Worm (Caenorhabditis elegans) whole organism, midembryonic: ENCODE results near the gene ZK353.4.

Source experiments
- T22C8.4 ChIP-seq: fragments of 200-800 bp; sonication (Bioruptor generic); IDR thresholded peaks from 2 replicates; pipeline ENCODE4 v1.3.6; 2022; ENCODE audit warnings: missing genetic modification characterization, missing compliant biosample characterization
- cog-1 ChIP-seq: sonication (generic microtip); optimal IDR thresholded peaks from 2 replicates; lab custom pipeline; 2016; ENCODE audit warnings: missing genetic modification characterization, missing compliant biosample characterization
- flt-1 ChIP-seq: fragments of 200-800 bp; sonication (Bioruptor generic); IDR thresholded peaks from 2 replicates; pipeline ENCODE4 v1.3.6; 2022; ENCODE audit warnings: missing genetic modification characterization, missing compliant biosample characterization
- klf-2 ChIP-seq: fragments of 200-800 bp; sonication (Bioruptor generic); conservative IDR thresholded peaks from 2 replicates; pipeline ENCODE4 v1.3.6; 2022; ENCODE audit warnings: missing genetic modification reagents, missing genetic modification characterization, missing compliant biosample characterization
- med-1 ChIP-seq: sonication (generic microtip); optimal IDR thresholded peaks from 2 replicates; lab custom pipeline; 2017; ENCODE audit warnings: missing genetic modification characterization, mild to moderate bottlenecking, missing compliant biosample characterization, antibody characterized with exemption, missing genetic modification reagents; ENCODE audit not compliant: insufficient read depth
- ref-1 ChIP-seq: fragments of 200-800 bp; sonication (Bioruptor generic); conservative IDR thresholded peaks from 2 replicates; pipeline ENCODE4 v1.3.6; 2022; ENCODE audit warnings: missing genetic modification reagents, missing genetic modification characterization, missing compliant biosample characterization
- tab-1 ChIP-seq: fragments of 200-800 bp; sonication (Bioruptor generic); IDR thresholded peaks from 2 replicates; pipeline ENCODE4 v1.3.6; 2022; ENCODE audit warnings: missing genetic modification characterization, missing compliant biosample characterization
- ztf-23 ChIP-seq: fragments of 200-800 bp; sonication (Bioruptor generic); IDR thresholded peaks from 2 replicates; pipeline ENCODE4 v1.3.6; 2022; ENCODE audit warnings: missing genetic modification reagents, missing genetic modification characterization, missing compliant biosample characterization
- ztf-29 ChIP-seq: fragments of 200-800 bp; sonication (Bioruptor generic); IDR thresholded peaks from 2 replicates; pipeline ENCODE4 v1.3.6; 2022; ENCODE audit warnings: missing genetic modification reagents, missing genetic modification characterization, missing compliant biosample characterization

DNA sequence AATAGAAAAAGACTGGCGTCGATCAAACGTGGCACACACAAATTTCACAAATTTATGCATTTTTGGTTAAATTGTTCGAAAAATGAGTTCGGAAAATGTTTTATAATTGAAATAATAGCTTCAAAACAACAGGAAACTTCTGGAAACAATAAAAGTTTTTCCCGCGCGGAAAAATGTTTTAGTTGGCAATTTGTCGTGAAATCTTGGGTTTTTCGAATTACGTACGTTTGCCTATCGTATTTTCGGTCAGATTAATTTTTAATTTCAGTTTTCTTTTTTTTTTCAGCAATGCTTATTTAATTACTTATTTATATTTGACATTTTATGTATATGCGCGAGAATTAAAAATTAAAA is 34.0 kb downstream of the ZK353.4 start:
- TF ChIP-seq T22C8.4 (GFP tag; lab: Robert Waterston, UW) (no peak), klf-2 (GFP tag; lab: Robert Waterston, UW) (no peak), flt-1 (no peak), ztf-29 (GFP tag; lab: Robert Waterston, UW) (no peak), ztf-23 (GFP tag; lab: Robert Waterston, UW) (no peak), cog-1 (tag; lab: Kevin White, UChicago) (no peak), med-1 (GFP tag; lab: Kevin White, UChicago) (no peak), tab-1 (no peak), ref-1 (no peak)
